Fruit fly (Drosophila melanogaster) S2 (cell line): ENCODE data around the gene CG6999.

ENCODE experiments used
- CG8478 ChIP-seq: fragments of >200 bp; optimal IDR thresholded peaks from 2 replicates; lab custom pipeline; 2018
- CTCF ChIP-seq, 2 experiments: fragments of >200 bp; optimal IDR thresholded peaks; 2 replicates each; lab custom pipeline; 2018

- no peak for TF ChIP-seq CG8478 (lab: Kevin White, UChicago)
- no peak for TF ChIP-seq CTCF (optimal IDR thresholded peaks at IDR 0.05; lab: Kevin White, UChicago)
These were observed 30.9 kb downstream of the CG6999 start for dm6 chrX:9118961-9119633.
